Worm (Caenorhabditis elegans): Measurements from ENCODE around the gene sgo-1.

Gene sgo-1

ce11 chrIV:7808583-7808982 is 12.3 kb upstream of the sgo-1 start, which contains the start of gene C33H5.1:
C33H5.1 (plus strand) TSS chrIV:7808912.
- TF ChIP-seq elt-1 (tag; optimal IDR thresholded peaks at IDR 0.05) = peak; percentile 83
- TF ChIP-seq ama-1 (optimal IDR thresholded peaks at IDR 0.05) = no peak

- TF ChIP-seq aly-2 (tag; optimal IDR thresholded peaks at IDR 0.05) = no peak
- no peak for TF ChIP-seq pha-4 (tag; optimal IDR thresholded peaks at IDR 0.05)
- TF ChIP-seq nhr-23 (tag; optimal IDR thresholded peaks at IDR 0.05) = no peak
- no peak for TF ChIP-seq nfya-1 (tag; optimal IDR thresholded peaks at IDR 0.05; ENCODE audit: insufficient read depth)
- TF ChIP-seq mdl-1 (tag; optimal IDR thresholded peaks at IDR 0.05) = no peak
- TF ChIP-seq unc-62 (GFP tag; optimal IDR thresholded peaks at IDR 0.05) = no peak
- TF ChIP-seq daf-12 (tag; optimal IDR thresholded peaks at IDR 0.05) = no peak
- no peak for TF ChIP-seq nhr-77 (tag; optimal IDR thresholded peaks at IDR 0.05)
- no peak for TF ChIP-seq nhr-28 (tag; optimal IDR thresholded peaks at IDR 0.05)
- TF ChIP-seq nhr-43 (tag; optimal IDR thresholded peaks at IDR 0.05; ENCODE audit: poor library complexity, severe bottlenecking) = no peak
- TF ChIP-seq tbx-2 (tag; optimal IDR thresholded peaks at IDR 0.05) = no peak
- TF ChIP-seq sea-2 (GFP tag; optimal IDR thresholded peaks at IDR 0.05) = no peak
- TF ChIP-seq nhr-76 (tag; optimal IDR thresholded peaks at IDR 0.05) = no peak
- TF ChIP-seq ceh-82 (tag; optimal IDR thresholded peaks at IDR 0.05) = no peak
- TF ChIP-seq unc-39 (tag; optimal IDR thresholded peaks at IDR 0.05) = no peak
- TF ChIP-seq elt-1 (tag; optimal IDR thresholded peaks at IDR 0.05) = no peak
- no peak for TF ChIP-seq fkh-2 (tag; optimal IDR thresholded peaks at IDR 0.05)
These were observed 8.5 kb upstream of the sgo-1 start, which contains the start of gene C33H5.2 for ce11 chrIV:7804740-7805139. C33H5.2 (plus strand) TSS chrIV:7805040.

ce11 chrIV:7803250-7803649 is 7.0 kb upstream of the sgo-1 start, which contains the start of gene C33H5.16:
C33H5.16 (minus strand) TSS chrIV:7803350.
- no peak for TF ChIP-seq nhr-43 (tag; optimal IDR thresholded peaks at IDR 0.05; ENCODE audit: poor library complexity, severe bottlenecking)
- TF ChIP-seq fkh-2 (tag; optimal IDR thresholded peaks at IDR 0.05) = no peak
- no peak for TF ChIP-seq ZK546.5 (tag; optimal IDR thresholded peaks at IDR 0.05)
- TF ChIP-seq elt-3 (tag; optimal IDR thresholded peaks at IDR 0.05) = no peak
- no peak for TF ChIP-seq ztf-4 (tag; optimal IDR thresholded peaks at IDR 0.05)
- TF ChIP-seq nhr-77 (tag; optimal IDR thresholded peaks at IDR 0.05) = no peak
- TF ChIP-seq nfya-1 (tag; optimal IDR thresholded peaks at IDR 0.05; ENCODE audit: insufficient read depth) = no peak
- TF ChIP-seq elt-2 (tag; optimal IDR thresholded peaks at IDR 0.05) = no peak
- TF ChIP-seq pha-4 (tag; optimal IDR thresholded peaks at IDR 0.05) = no peak
- TF ChIP-seq hmg-11 (tag; optimal IDR thresholded peaks at IDR 0.05) = no peak
- no peak for TF ChIP-seq R02D3.7 (tag; optimal IDR thresholded peaks at IDR 0.05)
- TF ChIP-seq nhr-12 (tag; optimal IDR thresholded peaks at IDR 0.05) = no peak
- no peak for TF ChIP-seq nhr-28 (tag; optimal IDR thresholded peaks at IDR 0.05)
- TF ChIP-seq mdl-1 (tag; optimal IDR thresholded peaks at IDR 0.05) = no peak
- TF ChIP-seq ama-1 (optimal IDR thresholded peaks at IDR 0.05) = no peak
- no peak for TF ChIP-seq eor-1 (tag; optimal IDR thresholded peaks at IDR 0.05)

ce11 chrIV:7800338-7800737 is 4.1 kb upstream of the sgo-1 start:
- TF ChIP-seq pha-4 (tag; optimal IDR thresholded peaks at IDR 0.05) = no peak
- TF ChIP-seq ama-1 (optimal IDR thresholded peaks at IDR 0.05) = no peak
- no peak for TF ChIP-seq nhr-67 (tag; optimal IDR thresholded peaks at IDR 0.05)
- no peak for TF ChIP-seq elt-1 (tag; optimal IDR thresholded peaks at IDR 0.05)
- TF ChIP-seq fos-1 (tag; optimal IDR thresholded peaks at IDR 0.05) = no peak
- no peak for TF ChIP-seq elt-3 (tag; optimal IDR thresholded peaks at IDR 0.05)
- no peak for TF ChIP-seq nhr-237 (tag; optimal IDR thresholded peaks at IDR 0.05)
- no peak for TF ChIP-seq nhr-28 (tag; optimal IDR thresholded peaks at IDR 0.05)
- no peak for TF ChIP-seq elt-2 (tag; optimal IDR thresholded peaks at IDR 0.05)
- no peak for TF ChIP-seq zag-1 (tag; optimal IDR thresholded peaks at IDR 0.05)

- no peak for TF ChIP-seq nhr-28 (tag; optimal IDR thresholded peaks at IDR 0.05)
- no peak for TF ChIP-seq ZK546.5 (tag; optimal IDR thresholded peaks at IDR 0.05)
- TF ChIP-seq R02D3.7 (tag; optimal IDR thresholded peaks at IDR 0.05) = no peak
- no peak for TF ChIP-seq elt-1 (tag; optimal IDR thresholded peaks at IDR 0.05)
- no peak for TF ChIP-seq nhr-11 (tag; optimal IDR thresholded peaks at IDR 0.05)
- no peak for TF ChIP-seq eor-1 (tag; optimal IDR thresholded peaks at IDR 0.05)
- no peak for TF ChIP-seq snpc-4 (tag; optimal IDR thresholded peaks at IDR 0.05)
- no peak for TF ChIP-seq ceh-28 (tag; optimal IDR thresholded peaks at IDR 0.05)
- no peak for TF ChIP-seq mml-1 (tag; optimal IDR thresholded peaks at IDR 0.05)
- TF ChIP-seq lin-39 (tag; optimal IDR thresholded peaks at IDR 0.05) = no peak
- no peak for TF ChIP-seq elt-2 (tag; optimal IDR thresholded peaks at IDR 0.05)
These were observed 1.6 kb downstream of the sgo-1 start, which contains the start of gene ntp-1 for ce11 chrIV:7794709-7795108. ntp-1 (minus strand) TSS chrIV:7794809.

Measured in whole organism, L3 larva.